Worm (Caenorhabditis elegans) whole organism, late embryonic: ENCODE measurements around the gene srw-117.

Experiments used
- C08G9.2 ChIP-seq: sonication (generic microtip); optimal IDR thresholded peaks from 2 replicates; lab custom pipeline; 2016; ENCODE audit warnings: mild to moderate bottlenecking, missing genetic modification characterization, moderate library complexity, missing compliant biosample characterization
- C38D4.7 ChIP-seq: fragments of 200-800 bp; sonication (Bioruptor generic); optimal IDR thresholded peaks from 2 replicates; lab custom pipeline; 2018; ENCODE audit warnings: mild to moderate bottlenecking, missing genetic modification characterization, moderate library complexity, missing compliant biosample characterization
- F13H6.1 ChIP-seq: sonication (generic microtip); optimal IDR thresholded peaks from 2 replicates; lab custom pipeline; 2016; ENCODE audit warnings: missing genetic modification characterization, missing compliant biosample characterization
- K09A11.1 ChIP-seq: sonication (generic microtip); optimal IDR thresholded peaks from 2 replicates; lab custom pipeline; 2017; ENCODE audit warnings: antibody characterized with exemption, mild to moderate bottlenecking, missing genetic modification characterization, missing compliant biosample characterization; ENCODE audit not compliant: insufficient read depth
- Y22D7AL.16 ChIP-seq: sonication (generic microtip); optimal IDR thresholded peaks from 2 replicates; lab custom pipeline; 2016; ENCODE audit warnings: missing genetic modification characterization, missing compliant biosample characterization
- ceh-14 ChIP-seq: sonication (generic microtip); optimal IDR thresholded peaks from 2 replicates; lab custom pipeline; 2016; ENCODE audit warnings: missing genotype, missing genetic modification characterization, missing compliant biosample characterization
- ceh-18 ChIP-seq: sonication (generic microtip); optimal IDR thresholded peaks from 2 replicates; lab custom pipeline; 2016; ENCODE audit warnings: missing genetic modification characterization, missing compliant biosample characterization
- ceh-19 ChIP-seq: fragments of 200-800 bp; sonication (Bioruptor generic); optimal IDR thresholded peaks from 2 replicates; lab custom pipeline; 2018; ENCODE audit warnings: mild to moderate bottlenecking, missing genetic modification characterization, missing compliant biosample characterization
- ceh-2 ChIP-seq: sonication (generic microtip); optimal IDR thresholded peaks from 2 replicates; lab custom pipeline; 2016; ENCODE audit warnings: missing genotype, missing genetic modification characterization, missing compliant biosample characterization
- ceh-22 ChIP-seq: sonication (generic microtip); optimal IDR thresholded peaks from 2 replicates; lab custom pipeline; 2017; ENCODE audit warnings: missing biosample characterization, missing genetic modification characterization
- ceh-24 ChIP-seq: sonication (generic microtip); optimal IDR thresholded peaks from 2 replicates; lab custom pipeline; 2016; ENCODE audit warnings: mild to moderate bottlenecking, missing genetic modification characterization, missing compliant biosample characterization
- ceh-30 ChIP-seq: fragments of 150-350 bp; optimal IDR thresholded peaks from 2 replicates; lab custom pipeline; 2014; ENCODE audit warnings: missing biosample characterization, missing genetic modification characterization
- ceh-31 ChIP-seq: sonication (generic microtip); optimal IDR thresholded peaks from 2 replicates; lab custom pipeline; 2016; ENCODE audit warnings: missing genetic modification characterization, missing compliant biosample characterization
- ceh-45 ChIP-seq: fragments of 200-800 bp; sonication (Bioruptor generic); IDR thresholded peaks from 2 replicates; pipeline ENCODE4 v1.3.6; 2022; ENCODE audit warnings: missing genetic modification reagents, missing genetic modification characterization, missing compliant biosample characterization
- ceh-48 ChIP-seq: sonication (generic microtip); optimal IDR thresholded peaks from 2 replicates; lab custom pipeline; 2016; ENCODE audit warnings: missing genetic modification characterization, inconsistent platforms, missing compliant biosample characterization
- ceh-9 ChIP-seq: sonication (generic microtip); optimal IDR thresholded peaks from 2 replicates; lab custom pipeline; 2016; ENCODE audit warnings: mild to moderate bottlenecking, missing genetic modification characterization, inconsistent platforms, missing compliant biosample characterization
- dve-1 ChIP-seq: sonication (generic microtip); optimal IDR thresholded peaks from 2 replicates; lab custom pipeline; 2017; ENCODE audit warnings: antibody characterized with exemption, mild to moderate bottlenecking, missing genetic modification characterization, missing compliant biosample characterization
- elt-4 ChIP-seq: sonication (generic microtip); optimal IDR thresholded peaks from 2 replicates; lab custom pipeline; 2016; ENCODE audit warnings: missing genetic modification characterization, missing compliant biosample characterization
- ets-4 ChIP-seq: sonication (generic microtip); optimal IDR thresholded peaks from 2 replicates; lab custom pipeline; 2016; ENCODE audit warnings: missing genetic modification characterization, missing compliant biosample characterization
- fax-1 ChIP-seq: sonication (generic microtip); optimal IDR thresholded peaks from 2 replicates; lab custom pipeline; 2016; ENCODE audit warnings: missing genotype, missing genetic modification characterization, missing compliant biosample characterization
- fkh-10 ChIP-seq: fragments of 150-350 bp; optimal IDR thresholded peaks from 2 replicates; lab custom pipeline; 2014; ENCODE audit warnings: missing biosample characterization, missing genetic modification reagents, missing genetic modification characterization
- gmeb-2 ChIP-seq: sonication (generic microtip); optimal IDR thresholded peaks from 2 replicates; lab custom pipeline; 2016; ENCODE audit warnings: missing genetic modification characterization, inconsistent platforms, missing compliant biosample characterization
- hlh-15 ChIP-seq: sonication (generic microtip); optimal IDR thresholded peaks from 2 replicates; lab custom pipeline; 2016; ENCODE audit warnings: missing genetic modification characterization, missing compliant biosample characterization
- hlh-30 ChIP-seq: sonication (generic microtip); optimal IDR thresholded peaks from 2 replicates; lab custom pipeline; 2017; ENCODE audit warnings: antibody characterized with exemption, missing genetic modification characterization, missing compliant biosample characterization; ENCODE audit not compliant: insufficient read depth
- lim-6 ChIP-seq: sonication (generic microtip); optimal IDR thresholded peaks from 2 replicates; lab custom pipeline; 2016; ENCODE audit warnings: missing genetic modification characterization, missing compliant biosample characterization
- madf-2 ChIP-seq: sonication (generic microtip); optimal IDR thresholded peaks from 2 replicates; lab custom pipeline; 2017; ENCODE audit warnings: missing genetic modification characterization, missing compliant biosample characterization
- mec-3 ChIP-seq: sonication (generic microtip); optimal IDR thresholded peaks from 2 replicates; lab custom pipeline; 2016; ENCODE audit warnings: borderline replicate concordance, missing genetic modification characterization, missing compliant biosample characterization
- nfya-1 ChIP-seq: sonication (generic microtip); optimal IDR thresholded peaks from 2 replicates; lab custom pipeline; 2017; ENCODE audit warnings: missing genetic modification characterization, mild to moderate bottlenecking, missing compliant biosample characterization, antibody characterized with exemption, moderate library complexity
- npax-4 ChIP-seq: sonication (generic microtip); optimal IDR thresholded peaks from 2 replicates; lab custom pipeline; 2016; ENCODE audit warnings: missing genetic modification characterization, missing compliant biosample characterization
- odd-2 ChIP-seq: sonication (generic microtip); optimal IDR thresholded peaks from 2 replicates; lab custom pipeline; 2017; ENCODE audit warnings: antibody characterized with exemption, mild to moderate bottlenecking, missing genetic modification characterization, missing compliant biosample characterization
- pag-3 ChIP-seq: sonication (generic microtip); optimal IDR thresholded peaks from 2 replicates; lab custom pipeline; 2016; ENCODE audit warnings: missing compliant biosample characterization, missing genetic modification characterization, borderline replicate concordance
- pat-9 ChIP-seq: fragments of 200-800 bp; sonication (Bioruptor generic); optimal IDR thresholded peaks from 2 replicates; lab custom pipeline; 2018; ENCODE audit warnings: mild to moderate bottlenecking, missing genetic modification characterization, moderate library complexity, missing compliant biosample characterization
- pax-1 ChIP-seq: fragments of 150-350 bp; optimal IDR thresholded peaks from 2 replicates; lab custom pipeline; 2014; ENCODE audit warnings: missing biosample characterization, missing genetic modification characterization
- pqm-1 ChIP-seq: sonication (generic microtip); optimal IDR thresholded peaks from 2 replicates; lab custom pipeline; 2016; ENCODE audit warnings: missing genetic modification characterization, missing compliant biosample characterization
- ref-2 ChIP-seq: sonication (generic microtip); optimal IDR thresholded peaks from 2 replicates; lab custom pipeline; 2016; ENCODE audit warnings: missing genetic modification characterization, missing compliant biosample characterization
- rnt-1 ChIP-seq: sonication (generic microtip); optimal IDR thresholded peaks from 2 replicates; lab custom pipeline; 2016; ENCODE audit warnings: missing genetic modification characterization, missing compliant biosample characterization
- sdc-2 ChIP-seq: sonication (generic microtip); optimal IDR thresholded peaks from 2 replicates; lab custom pipeline; 2016; ENCODE audit warnings: missing genotype, missing genetic modification characterization, missing compliant biosample characterization
- sox-4 ChIP-seq: sonication (generic microtip); optimal IDR thresholded peaks from 2 replicates; lab custom pipeline; 2017; ENCODE audit warnings: mild to moderate bottlenecking, missing genetic modification characterization, inconsistent platforms, missing compliant biosample characterization
- tbx-7 ChIP-seq: sonication (generic microtip); optimal IDR thresholded peaks from 2 replicates; lab custom pipeline; 2016; ENCODE audit warnings: missing genotype, missing genetic modification characterization, missing compliant biosample characterization
- ttx-3 ChIP-seq: sonication (generic microtip); optimal IDR thresholded peaks from 2 replicates; lab custom pipeline; 2016; ENCODE audit warnings: missing genetic modification reagents, missing genetic modification characterization, missing compliant biosample characterization
- ztf-16 ChIP-seq: sonication (generic microtip); optimal IDR thresholded peaks from 2 replicates; lab custom pipeline; 2017; ENCODE audit warnings: missing genetic modification characterization, missing compliant biosample characterization

srw-117 gene

DNA sequence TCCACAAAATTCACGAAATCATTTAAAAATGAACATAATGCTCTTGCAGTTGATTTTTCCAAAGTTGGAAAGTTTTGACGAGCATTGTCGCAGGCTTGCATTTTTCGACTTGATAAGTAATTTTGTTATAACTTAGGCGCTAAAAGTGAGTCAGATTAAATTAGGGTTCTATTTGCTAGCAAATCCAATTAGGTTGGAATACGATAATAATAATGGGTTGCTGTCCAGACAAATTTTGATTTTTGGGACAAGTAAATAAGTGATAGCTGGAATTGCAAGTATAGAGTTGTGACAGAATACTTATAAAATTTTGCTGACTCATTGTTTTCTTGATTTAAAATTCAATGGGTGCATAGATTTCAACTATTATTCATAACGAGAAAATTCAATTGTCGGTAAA, 22.7 kb upstream of the srw-117 start, which contains the start of gene srw-112:
Gene srw-112 (minus strand): TSS at position 101 of the 400 bp plus-strand sequence.
- TF ChIP-seq ceh-48 (no peak), C38D4.7 (GFP tag; lab: Kevin White, UChicago) (no peak), pat-9 (no peak), fkh-10 (no peak), rnt-1 (no peak), ets-4 (tag; lab: Kevin White, UChicago) (no peak), C08G9.2 (tag; lab: Kevin White, UChicago) (no peak), mec-3 (tag; lab: Kevin White, UChicago) (no peak), lim-6 (tag; lab: Kevin White, UChicago) (no peak), ceh-9 (tag; lab: Kevin White, UChicago) (no peak), ceh-2 (tag; lab: Kevin White, UChicago) (no peak), ceh-30 (tag; lab: Kevin White, UChicago) (no peak), ceh-14 (no peak), elt-4 (tag; lab: Kevin White, UChicago) (no peak), nfya-1 (tag; lab: Kevin White, UChicago) (no peak)

ce11 chrV:2999736-3000135, 16.5 kb upstream of the srw-117 start, which contains the start of gene srw-119:
Gene srw-119, minus strand, starts transcription at chrV:2999836.
- TF ChIP-seq Y22D7AL.16 (tag; lab: Kevin White, UChicago) (no peak), ceh-19 (GFP tag; lab: Kevin White, UChicago) (no peak), ceh-45 (no peak), elt-4 (tag; lab: Kevin White, UChicago) (no peak), tbx-7 (tag; lab: Kevin White, UChicago) (no peak), npax-4 (no peak), sdc-2 (tag; lab: Kevin White, UChicago) (no peak), K09A11.1 (tag; lab: Kevin White, UChicago) (no peak), pax-1 (tag; lab: Kevin White, UChicago) (no peak), hlh-30 (tag; lab: Kevin White, UChicago) (no peak), ttx-3 (no peak), gmeb-2 (tag; lab: Kevin White, UChicago) (no peak), odd-2 (tag; lab: Kevin White, UChicago) (no peak), ceh-24 (tag; lab: Kevin White, UChicago) (no peak), madf-2 (tag; lab: Kevin White, UChicago) (no peak), ceh-18 (tag; lab: Kevin White, UChicago) (no peak), pag-3 (no peak), ref-2 (tag; lab: Kevin White, UChicago) (no peak)

DNA sequence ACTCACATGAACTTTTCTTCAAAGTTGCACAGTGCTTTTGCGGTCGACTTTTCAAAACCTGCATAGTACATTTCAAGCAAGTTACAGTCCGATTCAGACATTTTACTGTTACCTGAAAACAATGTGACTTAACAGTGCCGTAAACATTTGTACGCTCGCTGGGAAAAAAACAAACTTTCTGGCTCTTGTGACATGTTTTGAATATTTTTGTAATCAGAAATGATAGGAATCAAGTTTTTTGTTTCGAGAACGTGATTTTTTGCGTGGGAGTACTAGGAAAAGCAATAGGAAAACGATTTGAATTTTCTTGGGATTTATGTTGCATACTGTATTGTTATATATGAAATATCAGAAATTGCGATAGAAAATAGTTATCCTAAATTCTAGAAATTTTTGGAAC, 12.9 kb upstream of the srw-117 start, which contains the start of gene srw-120:
Gene srw-120 (minus strand): TSS at position 101 of the 400 bp plus-strand sequence.
- TF ChIP-seq F13H6.1 (tag; lab: Kevin White, UChicago): no peak
- no peak for TF ChIP-seq sox-4 (tag; lab: Kevin White, UChicago)
- no peak for TF ChIP-seq ceh-22 (tag; lab: Kevin White, UChicago)
- no peak for TF ChIP-seq pqm-1 (tag; lab: Kevin White, UChicago)
- TF ChIP-seq hlh-15 (tag; lab: Kevin White, UChicago): no peak
- no peak for TF ChIP-seq ceh-14
- no peak for TF ChIP-seq ttx-3
- TF ChIP-seq dve-1 (tag; lab: Kevin White, UChicago): no peak
- TF ChIP-seq nfya-1 (tag; lab: Kevin White, UChicago): no peak
- TF ChIP-seq npax-4: no peak
- TF ChIP-seq pag-3: no peak
- TF ChIP-seq ztf-16 (tag; lab: Kevin White, UChicago): no peak
- TF ChIP-seq fax-1 (tag; lab: Kevin White, UChicago): no peak
- TF ChIP-seq ceh-31 (tag; lab: Kevin White, UChicago): no peak
- TF ChIP-seq, all 69 proteins: peak for 0
